Worm (Caenorhabditis elegans): ENCODE measurements around the gene R07G3.8.

R07G3.8 gene

ce11 chrII:7607953-7608352, 12.4 kb downstream of the R07G3.8 start, which contains the start of gene lips-17:
TSS of gene lips-17 (plus strand) at chrII:7608253.
- TF ChIP-seq let-607 (tag; optimal IDR thresholded peaks at IDR 0.05) (no peak), Y95B8A.8 (GFP tag; IDR thresholded peaks at IDR 0.05) (no peak), ZK185.1 (tag; optimal IDR thresholded peaks at IDR 0.05; ENCODE audit: poor library complexity, severe bottlenecking) (no peak), bed-1 (GFP tag; IDR thresholded peaks at IDR 0.05) (no peak), dox-1 (GFP tag; IDR thresholded peaks at IDR 0.05) (no peak), mel-28 (tag; optimal IDR thresholded peaks at IDR 0.05; ENCODE audit: borderline replicate concordance) (no peak), hsf-1 (GFP tag; IDR thresholded peaks at IDR 0.05) (no peak), madf-8 (GFP tag; conservative IDR thresholded peaks at IDR 0.05) (no peak), rcor-1 (GFP tag; IDR thresholded peaks at IDR 0.05) (no peak), tbp1 (GFP tag; optimal IDR thresholded peaks at IDR 0.05) (no peak), B0336.3 (GFP tag; IDR thresholded peaks at IDR 0.05) (no peak), ccch-3 (GFP tag; optimal IDR thresholded peaks at IDR 0.05) (no peak), K11D2.4 (GFP tag; IDR thresholded peaks at IDR 0.05) (no peak), mxl-1 (tag; optimal IDR thresholded peaks at IDR 0.05) (no peak), ztf-6 (GFP tag; IDR thresholded peaks at IDR 0.05) (no peak), D2030.7 (GFP tag; IDR thresholded peaks at IDR 0.05) (no peak), ets-4 (GFP tag; optimal IDR thresholded peaks at IDR 0.05) (no peak), nhr-120 (GFP tag; IDR thresholded peaks at IDR 0.05) (no peak), athp-1 (tag; optimal IDR thresholded peaks at IDR 0.05) (no peak), xnd-1 (tag; optimal IDR thresholded peaks at IDR 0.05) (no peak)

ce11 chrII:7605306-7605705, 15.0 kb downstream of the R07G3.8 start, which contains the start of gene osm-8:
TSS of gene osm-8 (minus strand) at chrII:7605406.
- TF ChIP-seq mel-28 (tag; optimal IDR thresholded peaks at IDR 0.05; ENCODE audit: borderline replicate concordance), result no peak
- TF ChIP-seq mxl-1 (tag; optimal IDR thresholded peaks at IDR 0.05), result no peak
- no peak for TF ChIP-seq ceh-40 (GFP tag; IDR thresholded peaks at IDR 0.05)
- no peak for TF ChIP-seq ztf-6 (GFP tag; IDR thresholded peaks at IDR 0.05)
- no peak for TF ChIP-seq ama-1 (optimal IDR thresholded peaks at IDR 0.05)
- no peak for TF ChIP-seq ama-1 (GFP tag; optimal IDR thresholded peaks at IDR 0.05)
- TF ChIP-seq nhr-27 (tag; optimal IDR thresholded peaks at IDR 0.05), result no peak
- TF ChIP-seq mcd-1 (GFP tag; IDR thresholded peaks at IDR 0.05), result no peak
- no peak for TF ChIP-seq ceh-100 (GFP tag; IDR thresholded peaks at IDR 0.05)
- no peak for TF ChIP-seq F57A8.1 (GFP tag; optimal IDR thresholded peaks at IDR 0.05)
- TF ChIP-seq pha-4 (tag; optimal IDR thresholded peaks at IDR 0.05), result no peak
- TF ChIP-seq hlh-26 (GFP tag; conservative IDR thresholded peaks at IDR 0.05), result no peak
- TF ChIP-seq Y79H2A.3 (GFP tag; conservative IDR thresholded peaks at IDR 0.05), result no peak
- TF ChIP-seq dpl-1 (GFP tag; optimal IDR thresholded peaks at IDR 0.05), result no peak
- TF ChIP-seq efl-1 (GFP tag; optimal IDR thresholded peaks at IDR 0.05), result no peak
- TF ChIP-seq F23B12.7 (tag; optimal IDR thresholded peaks at IDR 0.05; ENCODE audit: insufficient read depth), result no peak
- no peak for TF ChIP-seq madf-6 (GFP tag; IDR thresholded peaks at IDR 0.05)

- no peak for TF ChIP-seq ceh-79 (tag; optimal IDR thresholded peaks at IDR 0.05)
These were observed 21.0 kb downstream of the R07G3.8 start, which contains the start of gene npp-21 for ce11 chrII:7599357-7599756. TSS of gene npp-21 (plus strand) at chrII:7599657.

- peak; percentile 81 for TF ChIP-seq efl-1 (GFP tag; optimal IDR thresholded peaks at IDR 0.05)
- TF ChIP-seq F10E7.11 (tag; optimal IDR thresholded peaks at IDR 0.05), result no peak
- no peak for TF ChIP-seq lin-26 (GFP tag; IDR thresholded peaks at IDR 0.05)
- no peak for TF ChIP-seq ceh-58 (GFP tag; IDR thresholded peaks at IDR 0.05)
- TF ChIP-seq lsl-1 (GFP tag; optimal IDR thresholded peaks at IDR 0.05), result peak; percentile 58
- TF ChIP-seq K12H6.12 (tag; optimal IDR thresholded peaks at IDR 0.05), result no peak
- peak; percentile 29 for TF ChIP-seq snpc-1.3 (tag; optimal IDR thresholded peaks at IDR 0.05; ENCODE audit: insufficient read depth)
- no peak for TF ChIP-seq pbrm-1 (GFP tag; IDR thresholded peaks at IDR 0.05)
- TF ChIP-seq rec-8 (tag; optimal IDR thresholded peaks at IDR 0.05), result no peak
- no peak for TF ChIP-seq sdz-38 (tag; optimal IDR thresholded peaks at IDR 0.05)
- TF ChIP-seq Y79H2A.3 (GFP tag; conservative IDR thresholded peaks at IDR 0.05), result 0 out of 2 replicates have a peak, but pooled peaks have one; percentile 23
- peak; percentile 93 for TF ChIP-seq madf-6 (GFP tag; IDR thresholded peaks at IDR 0.05)
- no peak for TF ChIP-seq egrh-3 (GFP tag; IDR thresholded peaks at IDR 0.05)
These were observed 21.5 kb downstream of the R07G3.8 start, which contains the start of gene pgam-5 for ce11 chrII:7598702-7599314. TSS of gene pgam-5 (minus strand) at chrII:7598752.

Measured in whole organism, young adult.